Fruit fly (Drosophila melanogaster) whole organism, wandering third instar larva: ENCODE results near the gene CG12099.

Experiments
- Abd-B ChIP-seq: fragments of >200 bp; optimal IDR thresholded peaks from 2 replicates; lab custom pipeline; 2017; ENCODE audit warnings: missing biosample characterization, missing genetic modification characterization
- OdsH ChIP-seq: fragments of 200-800 bp; sonication (Bioruptor generic); optimal IDR thresholded peaks from 2 replicates; lab custom pipeline; 2016; ENCODE audit warnings: missing biosample characterization, mild to moderate bottlenecking, missing genetic modification characterization
- Rel ChIP-seq, 2 experiments: fragments of 200-800 bp; sonication (Bioruptor generic) in 1 of 2; optimal IDR thresholded peaks; 2 replicates in 1 of 2; 3 replicates in 1 of 2; lab custom pipeline; 2016 to 2019; ENCODE audit warnings: mild to moderate bottlenecking in 2 of 2, missing biosample characterization in 2 of 2, missing genetic modification characterization in 2 of 2, moderate library complexity in 1 of 2
- foxo ChIP-seq, 2 experiments: fragments of 200-800 bp; sonication (Bioruptor generic); optimal IDR thresholded peaks; 2 replicates in 1 of 2; 3 replicates in 1 of 2; lab custom pipeline; 2016 to 2017; ENCODE audit warnings: missing biosample characterization in 2 of 2, missing genetic modification characterization in 2 of 2
- pan ChIP-seq: fragments of >200 bp; optimal IDR thresholded peaks from 2 replicates; lab custom pipeline; 2017

DNA sequence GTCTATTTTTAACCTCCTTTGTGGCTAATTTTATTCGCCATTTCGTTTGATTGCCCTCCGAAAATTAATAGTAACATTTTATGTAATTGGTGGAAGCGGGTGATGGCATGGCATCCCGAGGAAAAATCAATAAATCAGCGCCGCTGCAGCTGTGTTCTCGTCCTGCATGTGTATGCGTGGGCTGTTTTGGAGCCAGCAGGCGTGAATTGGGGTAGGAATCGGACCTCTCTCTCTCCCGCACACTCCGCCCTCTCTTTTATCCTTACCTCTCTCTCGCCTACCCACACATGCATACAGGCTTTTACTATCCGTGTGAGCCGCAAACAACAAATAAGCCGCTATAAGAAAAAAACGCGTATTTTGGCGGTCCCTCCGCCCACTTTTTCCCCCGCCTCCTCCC is 19.1 kb upstream of the CG12099 start:
- TF ChIP-seq pan (lab: Kevin White, UChicago) (no peak), foxo (GFP tag; optimal IDR thresholded peaks at IDR 0.05; lab: Kevin White, UChicago) (no peak), Rel (GFP tag; optimal IDR thresholded peaks at IDR 0.05; lab: Kevin White, UChicago) (no peak), Rel (tag; optimal IDR thresholded peaks at IDR 0.05; lab: Kevin White, UChicago) (no peak), OdsH (GFP tag; lab: Kevin White, UChicago) (no peak), Abd-B (GFP tag; lab: Kevin White, UChicago) (no peak)
